Fruit fly (Drosophila melanogaster) whole organism, embryonic: Measurements from ENCODE around the gene Tcs6.

Experiments used
- CG10366 ChIP-seq: fragments of 200-800 bp; sonication (Bioruptor generic); IDR thresholded peaks from 2 replicates; pipeline ENCODE4 v1.3.6; 2022; ENCODE audit warnings: missing biosample characterization, missing genetic modification characterization
- CG10979 ChIP-seq: fragments of 200-800 bp; sonication (Bioruptor generic); optimal IDR thresholded peaks from 2 replicates; lab custom pipeline; 2018; ENCODE audit warnings: missing biosample characterization, mild to moderate bottlenecking, missing genetic modification characterization, moderate library complexity
- CG11456 ChIP-seq: fragments of 200-800 bp; sonication (Bioruptor generic); IDR thresholded peaks from 3 replicates; pipeline ENCODE4 v1.3.6; 2022; ENCODE audit warnings: missing biosample characterization, missing genetic modification characterization
- CG14441 ChIP-seq: fragments of 200-800 bp; sonication (Bioruptor generic); IDR thresholded peaks from 2 replicates; pipeline ENCODE4 v1.3.6; 2022; ENCODE audit warnings: missing biosample characterization, missing genetic modification characterization
- CG14710 ChIP-seq: fragments of 200-800 bp; sonication (Bioruptor generic); optimal IDR thresholded peaks from 3 replicates; lab custom pipeline; 2019; ENCODE audit warnings: missing biosample characterization, mild to moderate bottlenecking, missing genetic modification characterization, moderate library complexity
- CG15479 ChIP-seq: fragments of 200-800 bp; sonication (Bioruptor generic); optimal IDR thresholded peaks from 3 replicates; lab custom pipeline; 2019; ENCODE audit warnings: missing biosample characterization, mild to moderate bottlenecking, missing genetic modification characterization, moderate library complexity
- CG18011 ChIP-seq: fragments of 200-800 bp; sonication (Bioruptor generic); optimal IDR thresholded peaks from 2 replicates; lab custom pipeline; 2017; ENCODE audit warnings: missing biosample characterization, missing genetic modification characterization, mild to moderate bottlenecking, moderate library complexity, missing genotype
- CG18599 ChIP-seq: fragments of 200-800 bp; sonication (Bioruptor generic); optimal IDR thresholded peaks from 3 replicates; lab custom pipeline; 2017; ENCODE audit warnings: missing biosample characterization, missing genetic modification characterization, mild to moderate bottlenecking, moderate library complexity, missing genetic modification reagents
- CG2116 ChIP-seq: fragments of 200-800 bp; sonication (Bioruptor generic); optimal IDR thresholded peaks from 3 replicates; lab custom pipeline; 2018; ENCODE audit warnings: missing biosample characterization, mild to moderate bottlenecking, missing genetic modification characterization
- CG2129 ChIP-seq: fragments of 200-800 bp; sonication (Bioruptor generic); IDR thresholded peaks from 2 replicates; pipeline ENCODE4 v1.3.6; 2022; ENCODE audit warnings: missing biosample characterization, missing genetic modification characterization; ENCODE audit not compliant: partially characterized antibody
- CG3163 ChIP-seq: fragments of 200-800 bp; sonication (Bioruptor generic); optimal IDR thresholded peaks from 3 replicates; lab custom pipeline; 2016; ENCODE audit warnings: missing biosample characterization, missing genetic modification characterization
- CG3407 ChIP-seq: fragments of 200-800 bp; sonication (Bioruptor generic); optimal IDR thresholded peaks from 2 replicates; lab custom pipeline; 2018; ENCODE audit warnings: missing biosample characterization, mild to moderate bottlenecking, missing genetic modification characterization
- CG42726 ChIP-seq: fragments of 200-800 bp; sonication (Bioruptor generic); IDR thresholded peaks from 2 replicates; pipeline ENCODE4 v1.3.6; 2022; ENCODE audit warnings: missing biosample characterization, missing genetic modification characterization; ENCODE audit not compliant: partially characterized antibody
- CG7786 ChIP-seq: fragments of 200-800 bp; sonication (Bioruptor generic); optimal IDR thresholded peaks from 2 replicates; lab custom pipeline; 2016; ENCODE audit warnings: missing biosample characterization, missing genetic modification characterization
- CG7963 ChIP-seq: fragments of 200-800 bp; sonication (Bioruptor generic); IDR thresholded peaks from 3 replicates; pipeline ENCODE4 v1.3.6; 2022; ENCODE audit warnings: missing biosample characterization, missing genetic modification characterization; ENCODE audit not compliant: partially characterized antibody
- CG9215 ChIP-seq: fragments of 200-800 bp; sonication (Bioruptor generic); IDR thresholded peaks from 2 replicates; pipeline ENCODE4 v1.3.6; 2022; ENCODE audit warnings: missing biosample characterization, missing genetic modification characterization
- CG9932 ChIP-seq: fragments of 200-800 bp; sonication (Bioruptor generic); IDR thresholded peaks from 2 replicates; pipeline ENCODE4 v1.3.6; 2022; ENCODE audit warnings: missing biosample characterization, missing genetic modification characterization
- CrebB ChIP-seq: fragments of 200-800 bp; sonication (Bioruptor generic); optimal IDR thresholded peaks from 3 replicates; lab custom pipeline; 2018; ENCODE audit warnings: missing biosample characterization, mild to moderate bottlenecking, missing genetic modification characterization
- Dbx ChIP-seq: fragments of 200-800 bp; sonication (Bioruptor generic); IDR thresholded peaks from 3 replicates; pipeline ENCODE4 v1.3.6; 2022; ENCODE audit warnings: missing biosample characterization, missing genetic modification characterization
- Elba2 ChIP-seq: fragments of 200-800 bp; sonication (Bioruptor generic); optimal IDR thresholded peaks from 3 replicates; lab custom pipeline; 2016; ENCODE audit warnings: missing biosample characterization, missing genetic modification characterization
- H15 ChIP-seq: fragments of 200-800 bp; sonication (Bioruptor generic); IDR thresholded peaks from 3 replicates; pipeline ENCODE4 v1.3.6; 2022; ENCODE audit warnings: missing biosample characterization, missing genetic modification characterization
- Hey ChIP-seq: fragments of 200-800 bp; sonication (Bioruptor generic); optimal IDR thresholded peaks from 3 replicates; lab custom pipeline; 2018; ENCODE audit warnings: missing biosample characterization, mild to moderate bottlenecking, missing genetic modification characterization
- Lhr ChIP-seq: fragments of 200-800 bp; sonication (Bioruptor generic); optimal IDR thresholded peaks from 3 replicates; lab custom pipeline; 2017; ENCODE audit warnings: mild to moderate bottlenecking, missing biosample characterization, missing genetic modification reagents, missing genetic modification characterization
- MESR4 ChIP-seq: fragments of 200-800 bp; sonication (Bioruptor generic); optimal IDR thresholded peaks from 2 replicates; lab custom pipeline; 2018; ENCODE audit warnings: missing biosample characterization, mild to moderate bottlenecking, missing genetic modification characterization, moderate library complexity
- Ptx1 ChIP-seq: fragments of 200-800 bp; sonication (Bioruptor generic); IDR thresholded peaks from 2 replicates; pipeline ENCODE4 v1.3.6; 2022; ENCODE audit warnings: missing biosample characterization, missing genetic modification characterization
- Sin3A ChIP-seq: fragments of >200 bp; optimal IDR thresholded peaks from 2 replicates; lab custom pipeline; 2018
- TFAM ChIP-seq: fragments of 200-800 bp; sonication (Bioruptor generic); optimal IDR thresholded peaks from 2 replicates; lab custom pipeline; 2017; ENCODE audit warnings: missing biosample characterization, missing genetic modification characterization, inconsistent platforms
- amos ChIP-seq: fragments of 200-800 bp; sonication (Bioruptor generic); IDR thresholded peaks from 2 replicates; pipeline ENCODE4 v1.3.6; 2022; ENCODE audit warnings: missing biosample characterization, missing genetic modification characterization; ENCODE audit not compliant: partially characterized antibody
- ash1 ChIP-seq: fragments of 200-800 bp; sonication (Bioruptor generic); optimal IDR thresholded peaks from 2 replicates; lab custom pipeline; 2018; ENCODE audit warnings: missing biosample characterization, mild to moderate bottlenecking, missing genetic modification characterization
- bowl ChIP-seq: fragments of 200-800 bp; sonication (Bioruptor generic); IDR thresholded peaks from 2 replicates; pipeline ENCODE4 v1.3.6; 2022; ENCODE audit warnings: missing biosample characterization, missing genetic modification characterization
- btn ChIP-seq: fragments of 200-800 bp; sonication (Bioruptor generic); optimal IDR thresholded peaks from 2 replicates; lab custom pipeline; 2016; ENCODE audit warnings: missing biosample characterization, missing genetic modification characterization
- cato ChIP-seq: fragments of 200-800 bp; sonication (Bioruptor generic); optimal IDR thresholded peaks from 2 replicates; lab custom pipeline; 2016; ENCODE audit warnings: missing biosample characterization, missing genetic modification characterization, borderline replicate concordance
- ci ChIP-seq: fragments of 200-800 bp; sonication (Bioruptor generic); IDR thresholded peaks from 3 replicates; pipeline ENCODE4 v1.3.6; 2022; ENCODE audit warnings: missing biosample characterization, missing genetic modification characterization
- cwo ChIP-seq: fragments of 200-800 bp; sonication (Bioruptor generic); optimal IDR thresholded peaks from 3 replicates; lab custom pipeline; 2017; ENCODE audit warnings: missing biosample characterization, missing genetic modification characterization, mild to moderate bottlenecking, moderate library complexity, missing genetic modification reagents
- fd3F ChIP-seq: fragments of 200-800 bp; sonication (Bioruptor generic); optimal IDR thresholded peaks from 2 replicates; lab custom pipeline; 2018; ENCODE audit warnings: missing biosample characterization, mild to moderate bottlenecking, missing genetic modification characterization, moderate library complexity
- gsb-n ChIP-seq: fragments of 200-800 bp; sonication (Bioruptor generic); optimal IDR thresholded peaks from 3 replicates; lab custom pipeline; 2018; ENCODE audit warnings: missing biosample characterization, mild to moderate bottlenecking, missing genetic modification characterization
- jing ChIP-seq: fragments of 200-800 bp; sonication (Bioruptor generic); optimal IDR thresholded peaks from 2 replicates; lab custom pipeline; 2018; ENCODE audit warnings: missing biosample characterization, mild to moderate bottlenecking, missing genetic modification characterization
- lab ChIP-seq: fragments of 200-800 bp; sonication (Bioruptor generic); optimal IDR thresholded peaks from 3 replicates; lab custom pipeline; 2017; ENCODE audit warnings: missing biosample characterization, missing genetic modification characterization, mild to moderate bottlenecking, moderate library complexity, missing genetic modification reagents
- lola ChIP-seq, 3 experiments: fragments of >200 bp in 2 of 3; fragments of 200-800 bp in 1 of 3; sonication (Bioruptor generic) in 1 of 3; optimal IDR thresholded peaks; 2 replicates each; lab custom pipeline; 2017 to 2019; ENCODE audit warnings: missing biosample characterization in 3 of 3, missing genetic modification characterization in 3 of 3, mild to moderate bottlenecking in 1 of 3, moderate library complexity in 1 of 3
- odd ChIP-seq: fragments of 200-800 bp; sonication (Bioruptor generic); optimal IDR thresholded peaks from 2 replicates; lab custom pipeline; 2017; ENCODE audit warnings: missing biosample characterization, mild to moderate bottlenecking, missing genetic modification characterization
- prd ChIP-seq, 3 experiments: fragments of >200 bp in 2 of 3; fragments of 200-800 bp in 1 of 3; sonication (Bioruptor generic) in 1 of 3; optimal IDR thresholded peaks in 2 of 3; IDR thresholded peaks in 1 of 3; 2 replicates in 2 of 3; 3 replicates in 1 of 3; pipeline versions ENCODE4 v1.3.6 to Lab custom; 2017 to 2022; ENCODE audit warnings: missing biosample characterization in 1 of 3, missing genetic modification characterization in 1 of 3
- pzg ChIP-seq: fragments of 200-800 bp; sonication (Bioruptor generic); optimal IDR thresholded peaks from 3 replicates; lab custom pipeline; 2018; ENCODE audit warnings: missing biosample characterization, mild to moderate bottlenecking, missing genetic modification characterization, moderate library complexity
- sc ChIP-seq, 3 experiments: fragments of >200 bp in 2 of 3; fragments of 200-800 bp in 1 of 3; sonication (Bioruptor generic) in 1 of 3; optimal IDR thresholded peaks; 2 replicates in 2 of 3; 3 replicates in 1 of 3; lab custom pipeline; 2017; ENCODE audit warnings: mild to moderate bottlenecking in 1 of 3, missing biosample characterization in 1 of 3, missing genetic modification characterization in 1 of 3, missing genetic modification reagents in 1 of 3
- sr ChIP-seq: fragments of 200-800 bp; sonication (Bioruptor generic); IDR thresholded peaks from 3 replicates; pipeline ENCODE4 v1.3.6; 2022; ENCODE audit warnings: missing biosample characterization, missing genetic modification characterization
- stc ChIP-seq: fragments of 200-800 bp; sonication (Bioruptor generic); IDR thresholded peaks from 2 replicates; pipeline ENCODE4 v1.3.6; 2022; ENCODE audit warnings: missing biosample characterization, missing genetic modification characterization
- sug ChIP-seq: fragments of 200-800 bp; optimal IDR thresholded peaks from 2 replicates; lab custom pipeline; 2019; ENCODE audit warnings: missing biosample characterization, mild to moderate bottlenecking, missing genetic modification characterization, moderate library complexity
- wor ChIP-seq: fragments of 200-800 bp; sonication (Bioruptor generic); IDR thresholded peaks from 2 replicates; pipeline ENCODE4 v1.3.6; 2022; ENCODE audit warnings: missing biosample characterization, missing genetic modification characterization

Gene Tcs6

dm6 chr3R:26021195-26021914 lies 36.7 kb downstream of the Tcs6 start (continued):
- TF ChIP-seq Dbx (GFP tag; lab: Robert Waterston, UW) (peak; percentile 55; the same call in 1 of the 3 replicates), Hey (tag; lab: Kevin White, UChicago) (peak; percentile 5), amos (GFP tag; lab: Robert Waterston, UW) (peak; percentile 12; the same call in 1 of the 2 replicates), gsb-n (tag; lab: Kevin White, UChicago) (peak; percentile 96), CG14441 (GFP tag; lab: Robert Waterston, UW) (no peak), CG2116 (GFP tag; lab: Kevin White, UChicago) (peak; percentile 77), pzg (GFP tag; lab: Kevin White, UChicago) (no peak), CG15479 (GFP tag; lab: Kevin White, UChicago) (peak; percentile 10), CG42726 (no peak), jing (GFP tag; lab: Kevin White, UChicago) (peak; percentile 57), CG9932 (peak; percentile 83), wor (GFP tag; lab: Robert Waterston, UW) (peak; percentile 85), CG7963 (GFP tag; lab: Robert Waterston, UW) (no peak), CG18011 (GFP tag; lab: Kevin White, UChicago) (peak; percentile 75), Elba2 (GFP tag; lab: Kevin White, UChicago) (peak; percentile 47), CG10979 (tag; lab: Kevin White, UChicago) (peak; percentile 98), H15 (GFP tag; lab: Robert Waterston, UW) (peak; percentile 78), sr (GFP tag; lab: Robert Waterston, UW) (no peak), MESR4 (GFP tag; lab: Kevin White, UChicago) (no peak), CG9215 (GFP tag; lab: Robert Waterston, UW) (peak; percentile 89), CG10366 (GFP tag; lab: Robert Waterston, UW) (peak; percentile 70), fd3F (GFP tag; lab: Kevin White, UChicago) (peak; percentile 88), TFAM (peak; percentile 77), CrebB (tag; lab: Kevin White, UChicago) (peak; percentile 22), sug (tag; lab: Kevin White, UChicago) (peak; percentile 99), CG11456 (GFP tag; lab: Robert Waterston, UW) (peak; percentile 24; the same call in 1 of the 3 replicates), Ptx1 (GFP tag; lab: Robert Waterston, UW) (peak; percentile 90), lola (GFP tag; optimal IDR thresholded peaks at IDR 0.05; lab: Kevin White, UChicago) (peak in 1 of 3 experiments; percentile 99), stc (GFP tag; lab: Robert Waterston, UW) (peak; percentile 68; the same call in 1 of the 2 replicates), ash1 (GFP tag; lab: Kevin White, UChicago) (no peak), CG18599 (peak; percentile 90), lab (GFP tag; lab: Kevin White, UChicago) (peak; percentile 88), cato (peak; percentile 93), bowl (GFP tag; lab: Robert Waterston, UW) (no peak), Sin3A (lab: Kevin White, UChicago) (no peak), Lhr (GFP tag; lab: Kevin White, UChicago) (peak; percentile 81), CG14710 (tag; lab: Kevin White, UChicago) (peak; percentile 97), sc (optimal IDR thresholded peaks at IDR 0.05; lab: Kevin White, UChicago) (no peak), sc (GFP tag; optimal IDR thresholded peaks at IDR 0.05; lab: Kevin White, UChicago) (peak; percentile 97), ci (GFP tag; lab: Robert Waterston, UW) (peak; percentile 13; the same call in 2 of the 3 replicates), CG2129 (GFP tag; lab: Robert Waterston, UW) (no peak), CG3407 (GFP tag; lab: Kevin White, UChicago) (peak; percentile 90), btn (GFP tag; lab: Kevin White, UChicago) (peak; percentile 16), cwo (peak; percentile 78), CG7786 (peak; percentile 77), CG3163 (peak; percentile 32), prd (optimal IDR thresholded peaks at IDR 0.05; lab: Kevin White, UChicago) (no peak), prd (GFP tag; IDR thresholded peaks at IDR 0.05; lab: Robert Waterston, UW) (peak; percentile 89), odd (GFP tag; lab: Kevin White, UChicago) (peak; percentile 97)
